Fruit fly (Drosophila melanogaster) whole organism, pupa: Measurements from ENCODE around the gene Spn28Dc.

Source experiments
- CG10348 ChIP-seq: fragments of 200-800 bp; sonication (Bioruptor generic); IDR thresholded peaks from 2 replicates; pipeline ENCODE4 v1.3.6; 2022; ENCODE audit warnings: missing biosample characterization, missing genetic modification characterization
- CG12605 ChIP-seq: fragments of 200-800 bp; sonication (Bioruptor generic); IDR thresholded peaks from 2 replicates; pipeline ENCODE4 v1.3.6; 2022; ENCODE audit warnings: missing biosample characterization, missing genetic modification characterization
- CG13204 ChIP-seq: fragments of 200-800 bp; sonication (Bioruptor generic); optimal IDR thresholded peaks from 2 replicates; lab custom pipeline; 2018; ENCODE audit warnings: missing biosample characterization, mild to moderate bottlenecking, missing genetic modification characterization, moderate library complexity
- CG14655 ChIP-seq: fragments of 200-800 bp; sonication (Bioruptor generic); optimal IDR thresholded peaks from 3 replicates; lab custom pipeline; 2017; ENCODE audit warnings: mild to moderate bottlenecking, missing biosample characterization, missing genetic modification reagents, missing genetic modification characterization
- CG15710 ChIP-seq: fragments of 200-800 bp; sonication (Bioruptor generic); optimal IDR thresholded peaks from 2 replicates; lab custom pipeline; 2018; ENCODE audit warnings: missing biosample characterization, mild to moderate bottlenecking, missing genetic modification characterization, moderate library complexity
- CG17806 ChIP-seq: fragments of 200-800 bp; sonication (Bioruptor generic); optimal IDR thresholded peaks from 2 replicates; lab custom pipeline; 2018; ENCODE audit warnings: missing biosample characterization, mild to moderate bottlenecking, missing genetic modification characterization, moderate library complexity
- CG32121 ChIP-seq: fragments of 200-800 bp; sonication (Bioruptor generic); IDR thresholded peaks from 2 replicates; pipeline ENCODE4 v1.3.6; 2022; ENCODE audit warnings: missing biosample characterization, missing genetic modification characterization
- CG34367 ChIP-seq: fragments of 200-800 bp; sonication (Bioruptor generic); optimal IDR thresholded peaks from 2 replicates; lab custom pipeline; 2018; ENCODE audit warnings: missing biosample characterization, mild to moderate bottlenecking, missing genetic modification characterization
- CG4496 ChIP-seq: fragments of 200-800 bp; sonication (Bioruptor generic); IDR thresholded peaks from 3 replicates; pipeline ENCODE4 v1.3.6; 2022; ENCODE audit warnings: missing biosample characterization, missing genetic modification characterization
- CG8159 ChIP-seq: fragments of 200-800 bp; sonication (Bioruptor generic); optimal IDR thresholded peaks from 3 replicates; lab custom pipeline; 2018; ENCODE audit warnings: missing biosample characterization, mild to moderate bottlenecking, missing genetic modification characterization, moderate library complexity
- CG8301 ChIP-seq: fragments of 200-800 bp; sonication (Bioruptor generic); optimal IDR thresholded peaks from 2 replicates; lab custom pipeline; 2018; ENCODE audit warnings: missing biosample characterization, mild to moderate bottlenecking, missing genetic modification characterization
- CG9948 ChIP-seq: fragments of 200-800 bp; sonication (Bioruptor generic); optimal IDR thresholded peaks from 2 replicates; lab custom pipeline; 2018; ENCODE audit warnings: missing biosample characterization, mild to moderate bottlenecking, missing genetic modification characterization, moderate library complexity
- D1 ChIP-seq: fragments of 200-800 bp; sonication (Bioruptor generic); optimal IDR thresholded peaks from 2 replicates; lab custom pipeline; 2018; ENCODE audit warnings: missing biosample characterization, mild to moderate bottlenecking, missing genetic modification characterization, moderate library complexity
- EcR ChIP-seq: fragments of 200-800 bp; sonication (Bioruptor generic); optimal IDR thresholded peaks from 3 replicates; lab custom pipeline; 2019; ENCODE audit warnings: missing biosample characterization, missing genetic modification characterization, mild to moderate bottlenecking, moderate library complexity, missing genetic modification reagents
- Ets98B ChIP-seq: fragments of 200-800 bp; sonication (Bioruptor generic); IDR thresholded peaks from 2 replicates; pipeline ENCODE4 v1.3.6; 2022; ENCODE audit warnings: missing biosample characterization, missing genetic modification characterization
- Pif1A ChIP-seq: fragments of 200-800 bp; sonication (Bioruptor generic); optimal IDR thresholded peaks from 3 replicates; lab custom pipeline; 2016; ENCODE audit warnings: missing biosample characterization, missing genetic modification characterization
- Pif1B ChIP-seq: fragments of 200-800 bp; sonication (Bioruptor generic); optimal IDR thresholded peaks from 3 replicates; lab custom pipeline; 2016; ENCODE audit warnings: missing biosample characterization, missing genetic modification characterization
- Snoo ChIP-seq: fragments of 200-800 bp; sonication (Bioruptor generic); optimal IDR thresholded peaks from 3 replicates; lab custom pipeline; 2017; ENCODE audit warnings: missing biosample characterization, mild to moderate bottlenecking, missing genetic modification characterization, inconsistent platforms
- fd96Ca ChIP-seq: fragments of 200-800 bp; sonication (Bioruptor generic); IDR thresholded peaks from 3 replicates; pipeline ENCODE4 v1.3.6; 2022; ENCODE audit warnings: missing biosample characterization, missing genetic modification characterization
- gl ChIP-seq: fragments of 200-800 bp; sonication (Bioruptor generic); optimal IDR thresholded peaks from 2 replicates; lab custom pipeline; 2018; ENCODE audit warnings: missing biosample characterization, mild to moderate bottlenecking, missing genetic modification characterization
- rn ChIP-seq: fragments of 200-800 bp; sonication (Bioruptor generic); IDR thresholded peaks from 2 replicates; pipeline ENCODE4 v1.3.6; 2022; ENCODE audit warnings: missing biosample characterization, missing genetic modification characterization

Spn28Dc gene

DNA sequence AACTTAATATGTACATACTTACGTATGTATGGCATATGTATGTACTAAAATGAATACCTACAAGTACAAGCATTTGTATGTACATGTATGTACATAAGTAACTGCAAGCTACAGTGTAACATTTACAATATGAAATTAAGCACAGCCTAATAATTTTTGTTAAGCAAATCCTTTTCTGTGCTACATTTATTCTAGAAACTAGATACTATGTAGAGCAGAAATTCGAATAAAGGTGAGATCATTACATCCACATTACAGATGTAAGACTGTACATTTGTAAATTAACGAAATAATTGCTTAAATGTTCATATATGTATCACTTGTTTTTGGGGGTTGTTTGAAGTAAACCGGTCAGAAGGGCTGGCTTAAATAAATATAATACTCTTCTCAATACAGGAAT, 15.1 kb downstream of the Spn28Dc start:
- TF ChIP-seq Ets98B (GFP tag; lab: Robert Waterston, UW) (no peak), CG8159 (tag; lab: Kevin White, UChicago) (peak; percentile 1), D1 (tag; lab: Kevin White, UChicago) (no peak), gl (tag; lab: Kevin White, UChicago) (no peak), EcR (GFP tag; lab: Kevin White, UChicago) (no peak), CG4496 (no peak), CG14655 (GFP tag; lab: Kevin White, UChicago) (no peak), Pif1B (GFP tag; lab: Kevin White, UChicago) (no peak), Pif1A (GFP tag; lab: Kevin White, UChicago) (no peak), CG17806 (peak; percentile 8), Snoo (tag; lab: Kevin White, UChicago) (no peak), CG13204 (GFP tag; lab: Kevin White, UChicago) (no peak), CG15710 (tag; lab: Kevin White, UChicago) (peak; percentile 34)
- TF ChIP-seq, all 21 proteins: peak for 3

DNA sequence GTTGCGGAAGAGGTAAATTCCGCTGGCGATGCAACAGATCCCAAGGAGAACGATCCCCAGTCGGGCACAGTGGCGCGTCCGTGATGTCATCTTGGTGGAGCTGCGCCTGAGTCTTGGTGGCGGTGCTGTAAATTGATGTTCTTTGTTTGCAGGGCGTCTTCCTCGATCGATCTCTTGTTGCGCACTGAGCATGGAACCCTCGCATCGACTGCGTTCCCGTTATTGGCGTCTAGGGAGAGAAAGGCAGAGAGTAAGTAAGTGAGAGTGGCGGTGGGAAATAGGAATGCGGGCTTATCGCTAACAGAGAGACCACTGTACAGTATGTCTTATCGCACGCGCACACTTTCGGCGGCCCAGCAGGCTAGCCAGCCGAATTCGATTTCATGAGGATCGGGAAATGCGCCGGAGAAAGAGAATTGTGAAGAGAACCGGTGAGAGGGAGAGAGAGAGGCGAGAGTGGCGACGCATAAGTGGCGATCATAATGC, 15.6 kb downstream of the Spn28Dc start:
- no peak for TF ChIP-seq CG9948 (tag; lab: Kevin White, UChicago)
- no peak for TF ChIP-seq Pif1A (GFP tag; lab: Kevin White, UChicago)
- no peak for TF ChIP-seq CG17806
- TF ChIP-seq EcR (GFP tag; lab: Kevin White, UChicago) = peak; percentile 26
- TF ChIP-seq rn (GFP tag; lab: Robert Waterston, UW) = no peak
- no peak for TF ChIP-seq gl (tag; lab: Kevin White, UChicago)
- no peak for TF ChIP-seq CG12605 (GFP tag; lab: Robert Waterston, UW)
- peak; percentile 9; the same call in 1 of the 2 replicates for TF ChIP-seq Ets98B (GFP tag; lab: Robert Waterston, UW)
- no peak for TF ChIP-seq CG15710 (tag; lab: Kevin White, UChicago)
- no peak for TF ChIP-seq Snoo (tag; lab: Kevin White, UChicago)
- no peak for TF ChIP-seq Pif1B (GFP tag; lab: Kevin White, UChicago)
- no peak for TF ChIP-seq CG14655 (GFP tag; lab: Kevin White, UChicago)
- TF ChIP-seq fd96Ca (GFP tag; lab: Robert Waterston, UW) = 0 out of 3 replicates have a peak, but pooled peaks have one; percentile 5
- TF ChIP-seq CG34367 (tag; lab: Kevin White, UChicago) = no peak
- peak; percentile 15; the same call in 1 of the 2 replicates for TF ChIP-seq CG32121 (GFP tag; lab: Robert Waterston, UW)
- TF ChIP-seq CG8159 (tag; lab: Kevin White, UChicago) = no peak
- TF ChIP-seq D1 (tag; lab: Kevin White, UChicago) = no peak
- no peak for TF ChIP-seq CG13204 (GFP tag; lab: Kevin White, UChicago)
- no peak for TF ChIP-seq CG8301 (tag; lab: Kevin White, UChicago)
- no peak for TF ChIP-seq CG10348
- peak; percentile 64; the same call in 1 of the 3 replicates for TF ChIP-seq CG4496

DNA sequence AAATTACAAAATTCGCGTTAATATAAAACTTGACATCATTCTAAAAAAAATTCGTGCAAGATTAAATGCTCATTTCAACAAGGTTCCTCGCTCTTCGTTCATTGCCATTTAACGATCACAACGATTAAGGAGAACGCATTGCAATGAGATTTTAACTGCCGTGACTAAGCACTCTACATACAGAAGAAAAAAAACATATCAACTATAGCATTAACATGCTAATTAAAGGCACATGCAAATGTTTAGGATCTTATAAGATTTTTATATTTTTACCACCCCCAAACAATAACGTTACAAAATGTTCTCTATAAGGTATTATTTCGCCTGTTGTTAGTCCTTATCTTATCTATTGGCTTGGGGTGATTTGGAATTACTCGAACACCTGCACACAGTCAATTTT, 16.3 kb downstream of the Spn28Dc start:
- no peak for TF ChIP-seq CG10348
- no peak for TF ChIP-seq EcR (GFP tag; lab: Kevin White, UChicago)
- TF ChIP-seq CG32121 (GFP tag; lab: Robert Waterston, UW) = no peak
- no peak for TF ChIP-seq Pif1B (GFP tag; lab: Kevin White, UChicago)
- TF ChIP-seq, all 21 proteins: peak for 0

DNA sequence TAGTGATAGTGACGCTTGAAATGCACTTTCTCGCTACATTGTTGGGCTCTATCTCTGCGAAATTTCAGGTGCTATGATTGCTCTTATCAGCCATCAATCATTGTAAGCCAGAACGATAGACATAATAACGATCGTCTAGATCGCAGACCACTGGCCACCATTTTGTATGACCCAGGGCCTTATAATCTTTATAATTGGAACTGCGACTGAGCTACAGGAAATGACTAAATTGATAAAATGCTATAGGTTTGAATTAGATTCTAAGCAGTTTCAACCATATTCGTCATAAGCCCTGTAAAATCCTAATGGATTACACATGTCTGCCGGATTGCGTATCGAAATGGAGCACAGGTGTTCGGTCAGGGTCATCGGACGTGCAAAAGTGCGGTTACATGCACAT, 17.1 kb downstream of the Spn28Dc start:
- TF ChIP-seq CG14655 (GFP tag; lab: Kevin White, UChicago) (no peak), CG17806 (no peak), gl (tag; lab: Kevin White, UChicago) (no peak), CG12605 (GFP tag; lab: Robert Waterston, UW) (no peak), CG34367 (tag; lab: Kevin White, UChicago) (no peak), Snoo (tag; lab: Kevin White, UChicago) (no peak), CG10348 (no peak), fd96Ca (GFP tag; lab: Robert Waterston, UW) (no peak)

DNA sequence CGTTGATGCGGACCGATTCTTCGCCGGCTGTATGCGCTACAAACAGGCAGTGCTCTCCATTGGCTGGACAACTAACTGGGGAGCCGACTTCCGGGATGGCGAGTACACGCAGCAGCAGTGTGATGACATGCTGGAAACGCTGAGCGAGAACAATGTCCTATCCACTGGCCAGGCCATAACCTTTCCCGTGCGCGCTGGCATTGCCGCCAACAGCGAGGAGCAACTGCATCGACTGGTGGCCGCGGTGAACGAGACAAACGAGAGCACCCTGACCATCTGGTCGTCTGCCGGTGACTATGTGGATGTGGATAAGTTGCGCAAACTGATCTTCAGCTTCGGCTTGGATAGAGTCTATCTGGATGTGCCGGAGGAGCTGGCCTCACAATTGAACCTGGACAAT, 20.8 kb downstream of the Spn28Dc start:
- TF ChIP-seq gl (tag; lab: Kevin White, UChicago) = no peak
- no peak for TF ChIP-seq rn (GFP tag; lab: Robert Waterston, UW)
- no peak for TF ChIP-seq D1 (tag; lab: Kevin White, UChicago)
- TF ChIP-seq CG8301 (tag; lab: Kevin White, UChicago) = no peak
- no peak for TF ChIP-seq Snoo (tag; lab: Kevin White, UChicago)
- no peak for TF ChIP-seq Pif1B (GFP tag; lab: Kevin White, UChicago)
- TF ChIP-seq CG34367 (tag; lab: Kevin White, UChicago) = no peak
- no peak for TF ChIP-seq CG8159 (tag; lab: Kevin White, UChicago)
- TF ChIP-seq, all 21 proteins: peak for 0

DNA sequence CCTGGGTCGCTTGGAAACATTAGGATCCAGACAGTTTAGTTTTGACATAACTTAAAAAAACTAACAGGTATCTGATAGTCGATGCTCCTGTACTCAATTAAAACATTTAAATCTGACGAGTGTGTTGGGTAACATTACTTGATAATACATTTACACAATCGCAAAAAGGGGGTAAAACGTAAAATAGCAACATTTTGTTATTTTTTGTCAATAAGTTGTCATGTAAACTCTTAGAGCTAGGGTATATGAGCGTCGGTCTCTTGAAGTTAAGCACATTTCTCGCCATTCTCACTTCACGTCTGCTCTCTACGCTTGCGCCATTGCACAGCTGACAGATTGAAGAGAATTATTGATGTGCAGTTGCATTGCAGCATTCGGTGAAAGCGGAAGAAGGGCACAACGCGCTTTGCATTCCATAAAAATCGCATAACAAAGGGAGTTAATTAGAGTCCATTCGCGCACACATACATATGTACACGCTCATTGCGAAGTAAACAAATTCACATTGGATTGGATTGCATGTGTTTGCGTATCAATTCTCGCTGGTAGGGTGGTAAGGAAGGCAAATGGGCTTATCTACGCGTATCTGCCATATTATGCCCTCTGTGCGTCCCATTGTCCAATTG, 22.0 kb downstream of the Spn28Dc start:
- 0 out of 2 replicates have a peak, but pooled peaks have one; percentile 35 for TF ChIP-seq CG12605 (GFP tag; lab: Robert Waterston, UW)
- TF ChIP-seq Pif1B (GFP tag; lab: Kevin White, UChicago) = peak; percentile 66
- TF ChIP-seq CG34367 (tag; lab: Kevin White, UChicago) = no peak
- TF ChIP-seq EcR (GFP tag; lab: Kevin White, UChicago) = peak; percentile 55
- TF ChIP-seq CG9948 (tag; lab: Kevin White, UChicago) = peak; percentile 35
- peak; percentile 55 for TF ChIP-seq Snoo (tag; lab: Kevin White, UChicago)
- TF ChIP-seq gl (tag; lab: Kevin White, UChicago) = no peak
- peak; percentile 4 for TF ChIP-seq CG13204 (GFP tag; lab: Kevin White, UChicago)
- TF ChIP-seq CG14655 (GFP tag; lab: Kevin White, UChicago) = peak; percentile 67
- TF ChIP-seq CG10348 = no peak
- TF ChIP-seq CG32121 (GFP tag; lab: Robert Waterston, UW) = peak; percentile 56; the same call in 1 of the 2 replicates
- peak; percentile 58; the same call in 1 of the 3 replicates for TF ChIP-seq fd96Ca (GFP tag; lab: Robert Waterston, UW)
- peak; percentile 30 for TF ChIP-seq CG17806
- TF ChIP-seq Ets98B (GFP tag; lab: Robert Waterston, UW) = peak; percentile 29; the same call in 1 of the 2 replicates
- peak; percentile 62 for TF ChIP-seq CG8159 (tag; lab: Kevin White, UChicago)
- peak; percentile 78; the same call in 2 of the 3 replicates for TF ChIP-seq CG4496
- peak; percentile 68 for TF ChIP-seq Pif1A (GFP tag; lab: Kevin White, UChicago)
- TF ChIP-seq CG8301 (tag; lab: Kevin White, UChicago) = peak; percentile 57
- TF ChIP-seq D1 (tag; lab: Kevin White, UChicago) = no peak
- TF ChIP-seq rn (GFP tag; lab: Robert Waterston, UW) = 0 out of 2 replicates have a peak, but pooled peaks have one; percentile 24
- TF ChIP-seq CG15710 (tag; lab: Kevin White, UChicago) = peak; percentile 30
